Worm (Caenorhabditis elegans): ENCODE measurements around the gene ctsa-2.

DNA sequence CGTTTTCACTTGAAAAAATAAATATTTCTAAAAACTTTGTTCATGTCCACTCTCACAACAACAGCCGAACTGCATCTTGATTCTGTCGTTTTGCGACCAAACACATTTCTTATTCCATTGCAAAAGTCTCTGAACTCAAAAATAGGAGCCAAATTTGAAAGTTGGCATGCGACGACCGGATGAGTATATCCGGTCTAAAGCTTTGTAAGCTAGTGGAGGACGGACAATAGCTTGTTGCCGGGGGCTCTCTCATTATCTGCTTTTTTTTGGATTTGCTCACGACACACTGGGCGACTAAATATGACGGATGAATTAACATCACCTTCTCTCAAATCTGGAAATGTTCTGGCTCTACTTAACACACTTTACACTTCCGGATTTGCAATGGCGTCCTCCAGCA is 31.3 kb upstream of the ctsa-2 start, which contains the start of gene K04E7.1:
- TF ChIP-seq elt-3 (tag; optimal IDR thresholded peaks at IDR 0.05) (no peak), ceh-43 (GFP tag; optimal IDR thresholded peaks at IDR 0.05) (no peak), drap-1 (GFP tag; optimal IDR thresholded peaks at IDR 0.05) (no peak), nhr-237 (tag; optimal IDR thresholded peaks at IDR 0.05) (no peak), unc-39 (tag; optimal IDR thresholded peaks at IDR 0.05) (no peak), ces-1 (GFP tag; optimal IDR thresholded peaks at IDR 0.05) (no peak), unc-62 (GFP tag; optimal IDR thresholded peaks at IDR 0.05) (no peak), blmp-1 (tag; optimal IDR thresholded peaks at IDR 0.05) (no peak), mep-1 (tag; optimal IDR thresholded peaks at IDR 0.05) (no peak), ztf-11 (tag; optimal IDR thresholded peaks at IDR 0.05) (no peak), nhr-28 (tag; optimal IDR thresholded peaks at IDR 0.05) (no peak), snpc-4 (tag; optimal IDR thresholded peaks at IDR 0.05) (no peak), nhr-12 (tag; optimal IDR thresholded peaks at IDR 0.05) (no peak), elt-1 (tag; optimal IDR thresholded peaks at IDR 0.05; ENCODE audit: borderline replicate concordance, insufficient read depth) (no peak)

Data from whole organism, mixed stage, embryonic.